Worm (Caenorhabditis elegans) whole organism, late embryonic: ENCODE measurements around the gene R04D3.4.

Source experiments
- C08G9.2 ChIP-seq: sonication (generic microtip); optimal IDR thresholded peaks from 2 replicates; lab custom pipeline; 2016; ENCODE audit warnings: mild to moderate bottlenecking, missing genetic modification characterization, moderate library complexity, missing compliant biosample characterization
- ama-1 ChIP-seq: fragments of 150-350 bp; optimal IDR thresholded peaks from 2 replicates; lab custom pipeline; 2014
- ceh-22 ChIP-seq: sonication (generic microtip); optimal IDR thresholded peaks from 2 replicates; lab custom pipeline; 2017; ENCODE audit warnings: missing biosample characterization, missing genetic modification characterization
- ceh-30 ChIP-seq: fragments of 150-350 bp; optimal IDR thresholded peaks from 2 replicates; lab custom pipeline; 2014; ENCODE audit warnings: missing biosample characterization, missing genetic modification characterization
- ceh-9 ChIP-seq: sonication (generic microtip); optimal IDR thresholded peaks from 2 replicates; lab custom pipeline; 2016; ENCODE audit warnings: mild to moderate bottlenecking, missing genetic modification characterization, inconsistent platforms, missing compliant biosample characterization
- dmd-4 ChIP-seq: sonication (generic microtip); optimal IDR thresholded peaks from 2 replicates; lab custom pipeline; 2016; ENCODE audit warnings: borderline replicate concordance, missing genetic modification characterization, missing compliant biosample characterization
- nhr-232 ChIP-seq: sonication (generic microtip); optimal IDR thresholded peaks from 2 replicates; lab custom pipeline; 2016; ENCODE audit warnings: missing genetic modification characterization, missing compliant biosample characterization
- pag-3 ChIP-seq: sonication (generic microtip); optimal IDR thresholded peaks from 2 replicates; lab custom pipeline; 2016; ENCODE audit warnings: missing compliant biosample characterization, missing genetic modification characterization, borderline replicate concordance
- pqm-1 ChIP-seq: sonication (generic microtip); optimal IDR thresholded peaks from 2 replicates; lab custom pipeline; 2016; ENCODE audit warnings: missing genetic modification characterization, missing compliant biosample characterization
- rnt-1 ChIP-seq: sonication (generic microtip); optimal IDR thresholded peaks from 2 replicates; lab custom pipeline; 2016; ENCODE audit warnings: missing genetic modification characterization, missing compliant biosample characterization
- syd-9 ChIP-seq: sonication (generic microtip); optimal IDR thresholded peaks from 2 replicates; lab custom pipeline; 2016; ENCODE audit warnings: mild to moderate bottlenecking, missing genetic modification characterization, moderate library complexity, missing compliant biosample characterization
- unc-42 ChIP-seq: sonication (generic microtip); optimal IDR thresholded peaks from 2 replicates; lab custom pipeline; 2016; ENCODE audit warnings: missing genotype, missing genetic modification characterization, missing compliant biosample characterization
- unc-55 ChIP-seq: sonication (generic microtip); optimal IDR thresholded peaks from 2 replicates; lab custom pipeline; 2017; ENCODE audit warnings: missing biosample characterization, missing genetic modification reagents, missing genetic modification characterization
- unc-86 ChIP-seq: sonication (generic microtip); optimal IDR thresholded peaks from 2 replicates; lab custom pipeline; 2016; ENCODE audit warnings: missing genetic modification characterization, missing compliant biosample characterization

DNA sequence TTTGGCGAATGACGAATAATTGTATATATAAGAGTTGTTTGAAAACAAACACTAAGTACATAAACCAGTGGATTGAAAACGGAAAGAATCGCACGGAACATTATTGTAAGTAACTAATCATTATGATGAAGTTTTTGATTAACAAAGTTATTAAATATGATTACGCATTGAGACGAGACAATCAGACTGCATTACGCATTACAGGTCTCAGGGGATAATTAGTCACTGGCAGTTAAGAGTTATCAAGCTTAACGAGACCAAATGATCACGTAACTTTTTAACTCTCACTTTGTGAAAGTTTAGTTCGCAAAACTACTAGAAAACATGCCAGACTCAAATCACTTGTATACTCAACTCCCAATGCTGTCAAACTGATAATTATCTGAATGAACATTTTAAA, 14.7 kb upstream of the R04D3.4 start, which contains the start of gene srd-42:
- no peak for TF ChIP-seq ceh-30 (tag; lab: Kevin White, UChicago)
- no peak for TF ChIP-seq nhr-232
- no peak for TF ChIP-seq dmd-4
- no peak for TF ChIP-seq pag-3 (tag; lab: Kevin White, UChicago)
- TF ChIP-seq rnt-1 (tag; lab: Kevin White, UChicago): no peak
- no peak for TF ChIP-seq unc-86 (tag; lab: Kevin White, UChicago)
- TF ChIP-seq ceh-9 (tag; lab: Kevin White, UChicago): no peak
- no peak for TF ChIP-seq unc-55
- TF ChIP-seq ama-1 (lab: Kevin White, UChicago): no peak
- TF ChIP-seq pqm-1 (tag; lab: Kevin White, UChicago): no peak
- TF ChIP-seq C08G9.2 (tag; lab: Kevin White, UChicago): no peak
- TF ChIP-seq syd-9 (tag; lab: Kevin White, UChicago): no peak
- TF ChIP-seq ceh-22 (tag; lab: Kevin White, UChicago): no peak
- no peak for TF ChIP-seq unc-42 (tag; lab: Kevin White, UChicago)
